Worm (Caenorhabditis elegans) whole organism, late embryonic: Measurements from ENCODE around the gene tofu-2.

Experiments used
- ama-1 ChIP-seq: fragments of 150-350 bp; optimal IDR thresholded peaks from 2 replicates; lab custom pipeline; 2014
- ceh-2 ChIP-seq: sonication (generic microtip); optimal IDR thresholded peaks from 2 replicates; lab custom pipeline; 2016; ENCODE audit warnings: missing genotype, missing genetic modification characterization, missing compliant biosample characterization
- ceh-24 ChIP-seq: sonication (generic microtip); optimal IDR thresholded peaks from 2 replicates; lab custom pipeline; 2016; ENCODE audit warnings: mild to moderate bottlenecking, missing genetic modification characterization, missing compliant biosample characterization
- dmd-4 ChIP-seq: sonication (generic microtip); optimal IDR thresholded peaks from 2 replicates; lab custom pipeline; 2016; ENCODE audit warnings: borderline replicate concordance, missing genetic modification characterization, missing compliant biosample characterization
- ets-4 ChIP-seq: sonication (generic microtip); optimal IDR thresholded peaks from 2 replicates; lab custom pipeline; 2016; ENCODE audit warnings: missing genetic modification characterization, missing compliant biosample characterization
- pha-2 ChIP-seq: sonication (generic microtip); optimal IDR thresholded peaks from 2 replicates; lab custom pipeline; 2017; ENCODE audit warnings: mild to moderate bottlenecking, missing genetic modification characterization, missing compliant biosample characterization
- unc-86 ChIP-seq: sonication (generic microtip); optimal IDR thresholded peaks from 2 replicates; lab custom pipeline; 2016; ENCODE audit warnings: missing genetic modification characterization, missing compliant biosample characterization

DNA sequence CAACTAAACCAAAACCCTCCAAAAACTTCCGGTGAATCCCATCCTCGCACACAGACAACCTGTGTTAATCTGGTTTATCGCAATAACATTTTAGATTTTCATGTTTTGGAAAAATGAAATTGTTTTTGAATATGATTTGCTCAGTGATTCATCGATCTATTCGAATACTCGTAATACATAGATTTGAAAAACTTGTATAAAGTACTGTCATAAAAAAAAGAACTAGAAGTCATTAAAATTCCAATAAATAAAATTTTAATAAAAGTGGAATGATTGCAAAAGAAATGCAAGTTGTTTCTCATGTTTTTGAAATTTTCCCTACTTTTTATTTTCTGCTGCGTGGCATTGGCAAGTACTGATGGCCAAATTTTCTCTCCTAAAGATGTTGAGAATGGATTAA, 3.5 kb upstream of the tofu-2 start, which contains the start of gene spig-8:
- no peak for TF ChIP-seq ets-4
- TF ChIP-seq unc-86 (tag; lab: Kevin White, UChicago): no peak
- no peak for TF ChIP-seq ceh-2
- TF ChIP-seq pha-2 (tag; lab: Kevin White, UChicago): no peak
- TF ChIP-seq ama-1 (lab: Kevin White, UChicago): no peak
- TF ChIP-seq ceh-24 (tag; lab: Kevin White, UChicago): no peak
- no peak for TF ChIP-seq dmd-4 (tag; lab: Kevin White, UChicago)
